Worm (Caenorhabditis elegans) whole organism, L3 larva: ENCODE data around the gene scl-9.

Experiments used
- R02D3.7 ChIP-seq: fragments of 150-350 bp; optimal IDR thresholded peaks from 2 replicates; lab custom pipeline; 2014; ENCODE audit warnings: missing biosample characterization, missing genetic modification characterization
- ZK546.5 ChIP-seq: sonication (generic microtip); optimal IDR thresholded peaks from 2 replicates; lab custom pipeline; 2017; ENCODE audit warnings: missing biosample characterization, missing genetic modification characterization
- aly-2 ChIP-seq: fragments of 150-350 bp; optimal IDR thresholded peaks from 2 replicates; lab custom pipeline; 2014; ENCODE audit warnings: missing biosample characterization, missing genetic modification characterization
- ceh-16 ChIP-seq: sonication (generic microtip); optimal IDR thresholded peaks from 2 replicates; lab custom pipeline; 2017; ENCODE audit warnings: missing biosample characterization, missing genetic modification characterization
- ceh-28 ChIP-seq: fragments of 150-350 bp; optimal IDR thresholded peaks from 2 replicates; lab custom pipeline; 2014; ENCODE audit warnings: missing biosample characterization, missing genetic modification reagents, missing genetic modification characterization
- ceh-82 ChIP-seq: fragments of 150-350 bp; optimal IDR thresholded peaks from 2 replicates; lab custom pipeline; 2014; ENCODE audit warnings: missing biosample characterization, missing genetic modification characterization
- daf-12 ChIP-seq: fragments of 150-350 bp; optimal IDR thresholded peaks from 2 replicates; lab custom pipeline; 2014; ENCODE audit warnings: missing biosample characterization, missing genetic modification reagents, missing genetic modification characterization
- egl-27 ChIP-seq: sonication (generic microtip); optimal IDR thresholded peaks from 4 replicates; lab custom pipeline; 2017; ENCODE audit warnings: missing biosample characterization, missing genetic modification reagents, missing genetic modification characterization
- egl-5 ChIP-seq: fragments of 150-350 bp; optimal IDR thresholded peaks from 2 replicates; lab custom pipeline; 2017; ENCODE audit warnings: missing biosample characterization, missing genetic modification reagents, missing genetic modification characterization, inconsistent platforms
- elt-2 ChIP-seq: sonication (generic microtip); optimal IDR thresholded peaks from 2 replicates; lab custom pipeline; 2016; ENCODE audit warnings: missing genetic modification reagents, mild to moderate bottlenecking, missing genetic modification characterization, missing compliant biosample characterization
- elt-3 ChIP-seq, 3 experiments: fragments of 150-350 bp in 1 of 3; sonication (generic microtip) in 2 of 3; optimal IDR thresholded peaks; 2 replicates in 2 of 3; 4 replicates in 1 of 3; lab custom pipeline; 2014 to 2017; ENCODE audit warnings: missing biosample characterization in 3 of 3, missing genetic modification characterization in 3 of 3
- eor-1 ChIP-seq, 2 experiments: fragments of 150-350 bp; optimal IDR thresholded peaks; 2 replicates each; lab custom pipeline; 2014 to 2018; ENCODE audit warnings: missing biosample characterization in 2 of 2, missing genetic modification characterization in 2 of 2
- hmg-11 ChIP-seq: sonication (generic microtip); optimal IDR thresholded peaks from 2 replicates; lab custom pipeline; 2016; ENCODE audit warnings: missing genetic modification characterization, missing compliant biosample characterization
- jun-1 ChIP-seq: fragments of 150-350 bp; optimal IDR thresholded peaks from 2 replicates; lab custom pipeline; 2014; ENCODE audit warnings: missing biosample characterization, missing genetic modification reagents, missing genetic modification characterization
- lin-15B ChIP-seq: fragments of 150-350 bp; optimal IDR thresholded peaks from 2 replicates; lab custom pipeline; 2014; ENCODE audit warnings: missing biosample characterization, missing genetic modification characterization
- lin-39 ChIP-seq: fragments of 150-350 bp; optimal IDR thresholded peaks from 2 replicates; lab custom pipeline; 2018; ENCODE audit warnings: missing biosample characterization, missing genetic modification reagents, missing genetic modification characterization
- lsy-12 ChIP-seq: sonication (generic microtip); optimal IDR thresholded peaks from 2 replicates; lab custom pipeline; 2016; ENCODE audit warnings: mild to moderate bottlenecking, missing genetic modification characterization, missing compliant biosample characterization
- mdl-1 ChIP-seq: fragments of 150-350 bp; optimal IDR thresholded peaks from 2 replicates; lab custom pipeline; 2014; ENCODE audit warnings: missing biosample characterization, missing genetic modification characterization
- nfya-1 ChIP-seq: sonication (generic microtip); optimal IDR thresholded peaks from 2 replicates; lab custom pipeline; 2017; ENCODE audit warnings: missing genetic modification characterization, mild to moderate bottlenecking, missing compliant biosample characterization, antibody characterized with exemption, moderate library complexity; ENCODE audit not compliant: insufficient read depth
- nhr-12 ChIP-seq: fragments of 150-350 bp; optimal IDR thresholded peaks from 2 replicates; lab custom pipeline; 2014; ENCODE audit warnings: missing biosample characterization, missing genetic modification characterization
- nhr-23 ChIP-seq: fragments of 150-350 bp; optimal IDR thresholded peaks from 2 replicates; lab custom pipeline; 2014; ENCODE audit warnings: missing biosample characterization, missing genetic modification reagents, missing genetic modification characterization
- nhr-237 ChIP-seq: fragments of 150-350 bp; optimal IDR thresholded peaks from 2 replicates; lab custom pipeline; 2014; ENCODE audit warnings: missing biosample characterization, missing genetic modification characterization
- nhr-25 ChIP-seq: sonication (generic microtip); optimal IDR thresholded peaks from 2 replicates; lab custom pipeline; 2017; ENCODE audit warnings: missing biosample characterization, missing genetic modification characterization
- nhr-28 ChIP-seq: fragments of 150-350 bp; optimal IDR thresholded peaks from 2 replicates; lab custom pipeline; 2014; ENCODE audit warnings: missing biosample characterization, missing genetic modification characterization
- nhr-43 ChIP-seq: sonication (generic microtip); optimal IDR thresholded peaks from 2 replicates; lab custom pipeline; 2016; ENCODE audit warnings: mild to moderate bottlenecking, missing genetic modification characterization, missing compliant biosample characterization; ENCODE audit not compliant: poor library complexity, severe bottlenecking
- nhr-67 ChIP-seq: fragments of 150-350 bp; optimal IDR thresholded peaks from 2 replicates; lab custom pipeline; 2014; ENCODE audit warnings: missing biosample characterization, missing genetic modification characterization
- pha-4 ChIP-seq: fragments of 150-350 bp; optimal IDR thresholded peaks from 2 replicates; lab custom pipeline; 2014; ENCODE audit warnings: missing biosample characterization, missing genetic modification reagents, missing genetic modification characterization
- pqm-1 ChIP-seq: fragments of 150-350 bp; optimal IDR thresholded peaks from 2 replicates; lab custom pipeline; 2017; ENCODE audit warnings: missing biosample characterization, missing genetic modification characterization, inconsistent platforms
- snpc-4 ChIP-seq: fragments of 150-350 bp; optimal IDR thresholded peaks from 2 replicates; lab custom pipeline; 2014; ENCODE audit warnings: missing biosample characterization, missing genetic modification characterization
- unc-62 ChIP-seq: fragments of 150-350 bp; sonication (generic microtip); optimal IDR thresholded peaks from 4 replicates; lab custom pipeline; 2014; ENCODE audit warnings: missing biosample characterization, missing genetic modification reagents, missing genetic modification characterization
- zag-1 ChIP-seq: fragments of 150-350 bp; optimal IDR thresholded peaks from 2 replicates; lab custom pipeline; 2014; ENCODE audit warnings: missing biosample characterization, missing genetic modification characterization
- ztf-11 ChIP-seq: fragments of 150-350 bp; optimal IDR thresholded peaks from 2 replicates; lab custom pipeline; 2014; ENCODE audit warnings: missing biosample characterization, missing genetic modification characterization
- ztf-4 ChIP-seq: fragments of 150-350 bp; optimal IDR thresholded peaks from 2 replicates; lab custom pipeline; 2014; ENCODE audit warnings: missing biosample characterization, missing genetic modification characterization

Gene scl-9

DNA sequence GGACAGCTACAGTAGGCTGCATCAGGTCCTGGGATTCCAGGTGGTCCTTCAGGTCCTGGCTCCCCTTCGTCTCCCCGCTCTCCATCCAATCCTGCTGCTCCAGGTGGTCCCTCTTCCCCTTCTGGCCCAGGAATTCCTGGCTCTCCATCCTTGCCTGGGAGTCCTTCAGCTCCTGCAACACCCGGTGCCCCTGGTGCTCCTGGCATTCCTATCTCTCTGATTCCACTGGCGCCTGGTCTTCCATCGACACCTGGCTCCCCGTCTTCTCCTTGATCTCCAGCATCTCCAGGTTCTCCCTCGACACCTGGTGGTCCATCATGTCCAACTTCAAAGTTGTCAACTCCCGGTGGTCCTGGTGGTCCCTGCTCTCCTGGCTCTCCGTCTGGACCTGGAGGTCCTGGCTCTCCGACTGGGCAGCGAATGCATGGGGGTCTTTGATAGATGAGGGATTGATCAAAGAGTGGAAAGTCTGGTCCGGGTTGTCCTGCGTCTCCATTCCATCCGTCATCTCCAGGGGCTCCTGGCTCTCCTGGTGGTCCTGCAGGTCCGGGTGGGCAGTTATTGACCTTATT, 42.8 kb downstream of the scl-9 start:
- no peak for TF ChIP-seq hmg-11
- TF ChIP-seq nfya-1 (tag; lab: Kevin White, UChicago): no peak
- no peak for TF ChIP-seq mdl-1 (tag; lab: Kevin White, UChicago)
- no peak for TF ChIP-seq nhr-28 (tag; lab: Kevin White, UChicago)
- TF ChIP-seq ztf-4 (tag; lab: Kevin White, UChicago): no peak
- no peak for TF ChIP-seq egl-27 (tag; lab: Kevin White, UChicago)
- TF ChIP-seq egl-5 (tag; lab: Kevin White, UChicago): no peak

DNA sequence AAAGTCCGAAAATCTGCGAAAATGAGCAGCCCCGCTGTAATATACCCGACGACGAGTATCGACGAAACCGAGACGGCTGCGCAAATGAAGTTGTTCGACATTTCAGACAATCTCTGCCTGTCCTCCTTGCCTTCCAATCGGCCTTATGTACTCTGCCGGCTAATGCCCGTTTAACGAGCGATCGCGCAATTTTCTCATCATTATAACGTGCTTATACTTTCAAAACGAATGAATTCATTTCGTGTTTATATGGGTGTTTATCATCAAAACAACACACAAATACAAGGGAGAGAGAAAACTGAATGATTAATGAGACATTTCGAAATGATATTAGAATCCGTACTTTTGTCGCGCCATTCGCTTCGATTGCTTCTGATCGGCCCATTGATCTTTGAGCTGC, 44.0 kb downstream of the scl-9 start, which contains the start of gene col-132:
col-132 (minus strand) TSS at position 101 of the 400 bp plus-strand sequence.
- TF ChIP-seq egl-5 (tag; lab: Kevin White, UChicago) (no peak), nhr-237 (tag; lab: Kevin White, UChicago) (no peak), elt-3 (tag; optimal IDR thresholded peaks at IDR 0.05; lab: Kevin White, UChicago) (no peak), lin-15B (tag; lab: Kevin White, UChicago) (no peak), ceh-82 (tag; lab: Kevin White, UChicago) (no peak), ceh-16 (tag; lab: Kevin White, UChicago) (no peak)

DNA sequence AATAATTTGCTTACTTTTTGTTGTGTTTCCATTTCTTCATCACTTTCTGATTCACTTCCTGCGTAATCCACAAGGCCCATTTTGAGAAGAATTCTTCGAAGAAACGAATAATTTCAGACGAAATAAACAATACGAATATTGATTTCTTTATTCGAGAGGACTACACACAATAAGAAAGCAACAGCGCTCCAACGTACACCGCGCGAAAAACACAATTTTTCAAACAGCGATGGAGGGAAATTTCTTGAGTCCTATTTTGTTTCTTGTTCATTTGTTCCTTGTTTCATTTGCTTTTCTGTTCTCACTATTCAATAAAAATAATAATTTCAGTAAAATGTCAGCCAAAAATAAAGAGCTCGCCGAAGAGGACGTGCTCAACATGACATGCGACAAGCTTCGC, 46.7 kb downstream of the scl-9 start, which contains the start of the genes prcc-1 and C39E9.12:
prcc-1 (minus strand) TSS at position 119 of the 400 bp plus-strand sequence.
C39E9.12 (plus strand) TSS at position 331 of the 400 bp plus-strand sequence.
- no peak for TF ChIP-seq zag-1 (tag; lab: Kevin White, UChicago)
- TF ChIP-seq snpc-4: peak; percentile 50
- no peak for TF ChIP-seq nhr-12 (tag; lab: Kevin White, UChicago)
- TF ChIP-seq pha-4 (tag; lab: Kevin White, UChicago): peak; percentile 86
- peak; percentile 29 for TF ChIP-seq egl-5 (tag; lab: Kevin White, UChicago)
- TF ChIP-seq daf-12: no peak
- no peak for TF ChIP-seq jun-1 (tag; lab: Kevin White, UChicago)
- peak; percentile 25 for TF ChIP-seq nhr-43 (tag; lab: Kevin White, UChicago)
- TF ChIP-seq ztf-11 (tag; lab: Kevin White, UChicago): no peak
- TF ChIP-seq R02D3.7 (tag; lab: Kevin White, UChicago): peak; percentile 16
- peak; percentile 81 for TF ChIP-seq ceh-28 (tag; lab: Kevin White, UChicago)
- no peak for TF ChIP-seq lsy-12 (tag; lab: Kevin White, UChicago)
- TF ChIP-seq nhr-23 (tag; lab: Kevin White, UChicago): peak; percentile 63
- peak; percentile 42 for TF ChIP-seq pqm-1
- peak; percentile 58 for TF ChIP-seq nhr-25 (tag; lab: Kevin White, UChicago)
- peak; percentile 91 for TF ChIP-seq lin-15B (tag; lab: Kevin White, UChicago)
- peak; percentile 12 for TF ChIP-seq elt-2 (tag; lab: Kevin White, UChicago)
- peak; percentile 45 for TF ChIP-seq lin-39
- TF ChIP-seq nhr-237 (tag; lab: Kevin White, UChicago): no peak
- TF ChIP-seq eor-1 (tag; optimal IDR thresholded peaks at IDR 0.05; lab: Kevin White, UChicago): no peak

DNA sequence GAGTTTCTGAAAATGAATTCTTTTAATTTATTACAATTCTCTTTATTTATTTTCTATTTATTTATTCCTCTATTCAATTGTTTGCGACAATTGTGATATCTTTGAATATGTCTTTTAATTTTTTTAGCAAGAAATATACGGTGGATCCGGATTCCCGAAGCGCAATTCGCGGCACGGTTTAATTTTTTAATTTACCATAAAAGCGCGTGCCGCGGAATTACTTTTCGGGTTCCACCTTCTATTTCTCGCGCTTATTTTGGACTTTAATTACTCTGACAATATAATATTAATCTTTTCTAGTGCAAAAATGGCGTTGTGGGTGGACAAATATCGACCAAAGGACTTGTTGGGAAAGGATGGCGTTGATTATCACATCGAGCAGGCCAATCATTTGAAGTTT, 48.5 kb downstream of the scl-9 start, which contains the start of gene rfc-3:
rfc-3 (plus strand) TSS at position 301 of the 400 bp plus-strand sequence.
- TF ChIP-seq elt-3 (tag; optimal IDR thresholded peaks at IDR 0.05; lab: Kevin White, UChicago): no peak
- TF ChIP-seq nhr-23 (tag; lab: Kevin White, UChicago): no peak
- TF ChIP-seq nhr-67 (tag; lab: Kevin White, UChicago): no peak
- TF ChIP-seq ZK546.5: no peak
- no peak for TF ChIP-seq hmg-11
- no peak for TF ChIP-seq egl-5 (tag; lab: Kevin White, UChicago)
- TF ChIP-seq unc-62 (GFP tag; lab: Kevin White, UChicago): no peak
- no peak for TF ChIP-seq nfya-1 (tag; lab: Kevin White, UChicago)
- TF ChIP-seq lsy-12 (tag; lab: Kevin White, UChicago): no peak
- no peak for TF ChIP-seq lin-15B (tag; lab: Kevin White, UChicago)
- TF ChIP-seq nhr-12 (tag; lab: Kevin White, UChicago): no peak
- no peak for TF ChIP-seq eor-1 (tag; optimal IDR thresholded peaks at IDR 0.05; lab: Kevin White, UChicago)

DNA sequence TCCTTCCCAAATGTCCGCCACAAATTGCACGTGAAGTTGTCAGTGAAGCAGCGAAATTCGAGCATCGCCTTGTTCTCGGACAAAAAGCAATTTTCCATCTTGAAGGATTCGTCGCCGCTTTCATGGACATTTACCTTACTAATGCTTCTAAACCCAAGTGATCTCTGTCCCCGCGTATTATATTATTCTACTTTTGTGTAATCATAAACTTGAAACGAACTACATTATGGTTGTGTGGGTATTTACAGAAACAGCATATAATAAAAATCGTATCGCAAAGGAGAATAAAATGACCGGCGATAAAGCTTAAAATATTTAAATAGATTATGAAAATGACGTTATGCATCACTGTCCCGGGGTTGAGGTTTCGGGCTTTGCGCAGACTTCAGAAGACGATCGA, 49.8 kb downstream of the scl-9 start:
- TF ChIP-seq ceh-82 (tag; lab: Kevin White, UChicago) (no peak), aly-2 (tag; lab: Kevin White, UChicago) (peak; percentile 30)
